Worm (Caenorhabditis elegans) whole organism, mixed stage, embryonic: ENCODE data around the gene srg-61.

Experiments used
- M03D4.4 ChIP-seq: sonication (generic microtip); optimal IDR thresholded peaks from 2 replicates; lab custom pipeline; 2017; ENCODE audit warnings: mild to moderate bottlenecking, missing genetic modification characterization, missing compliant biosample characterization
- bed-3 ChIP-seq: fragments of 200-800 bp; sonication (Bioruptor generic); optimal IDR thresholded peaks from 3 replicates; lab custom pipeline; 2018; ENCODE audit warnings: mild to moderate bottlenecking, missing genetic modification characterization, moderate library complexity, missing compliant biosample characterization
- ceh-39 ChIP-seq: fragments of 150-350 bp; optimal IDR thresholded peaks from 2 replicates; lab custom pipeline; 2014; ENCODE audit warnings: missing biosample characterization, missing genetic modification characterization
- ceh-83 ChIP-seq: fragments of 200-800 bp; sonication (Bioruptor generic); optimal IDR thresholded peaks from 2 replicates; lab custom pipeline; 2018; ENCODE audit warnings: mild to moderate bottlenecking, missing genetic modification characterization, missing compliant biosample characterization
- ces-1 ChIP-seq: fragments of 150-350 bp; optimal IDR thresholded peaks from 2 replicates; lab custom pipeline; 2014; ENCODE audit warnings: missing biosample characterization, missing genetic modification reagents, missing genetic modification characterization
- cnd-1 ChIP-seq: fragments of 200-800 bp; sonication (Bioruptor generic); optimal IDR thresholded peaks from 2 replicates; lab custom pipeline; 2018; ENCODE audit warnings: mild to moderate bottlenecking, missing genetic modification characterization, missing compliant biosample characterization
- elt-1 ChIP-seq: sonication (generic microtip); optimal IDR thresholded peaks from 2 replicates; lab custom pipeline; 2017; ENCODE audit warnings: missing genetic modification characterization, mild to moderate bottlenecking, missing compliant biosample characterization, antibody characterized with exemption, moderate library complexity, borderline replicate concordance; ENCODE audit not compliant: insufficient read depth
- elt-3 ChIP-seq: fragments of 150-350 bp; optimal IDR thresholded peaks from 2 replicates; lab custom pipeline; 2014; ENCODE audit warnings: missing biosample characterization, missing genetic modification characterization
- flh-1 ChIP-seq: fragments of 200-800 bp; sonication (Bioruptor generic); optimal IDR thresholded peaks from 2 replicates; lab custom pipeline; 2018; ENCODE audit warnings: mild to moderate bottlenecking, missing genetic modification characterization, moderate library complexity, missing compliant biosample characterization
- ham-2 ChIP-seq: fragments of 200-800 bp; sonication (Bioruptor generic); optimal IDR thresholded peaks from 2 replicates; lab custom pipeline; 2018; ENCODE audit warnings: mild to moderate bottlenecking, missing genetic modification characterization, missing compliant biosample characterization
- lin-13 ChIP-seq: fragments of 150-350 bp; optimal IDR thresholded peaks from 2 replicates; lab custom pipeline; 2014; ENCODE audit warnings: missing biosample characterization, missing genetic modification characterization
- lin-32 ChIP-seq: fragments of 200-800 bp; sonication (Bioruptor generic); optimal IDR thresholded peaks from 2 replicates; lab custom pipeline; 2018; ENCODE audit warnings: mild to moderate bottlenecking, missing genetic modification characterization, missing compliant biosample characterization
- lsy-2 ChIP-seq: fragments of 150-350 bp; optimal IDR thresholded peaks from 2 replicates; lab custom pipeline; 2014; ENCODE audit warnings: missing biosample characterization, missing genetic modification characterization
- mab-5 ChIP-seq: fragments of 150-350 bp; optimal IDR thresholded peaks from 2 replicates; lab custom pipeline; 2014; ENCODE audit warnings: missing biosample characterization, missing genetic modification characterization
- mep-1 ChIP-seq: fragments of 150-350 bp; optimal IDR thresholded peaks from 2 replicates; lab custom pipeline; 2017; ENCODE audit warnings: missing biosample characterization, missing genetic modification reagents, missing genetic modification characterization, inconsistent platforms
- mls-2 ChIP-seq: sonication (generic microtip); optimal IDR thresholded peaks from 2 replicates; lab custom pipeline; 2016; ENCODE audit warnings: mild to moderate bottlenecking, missing genetic modification characterization, moderate library complexity, missing compliant biosample characterization
- nhr-12 ChIP-seq: fragments of 150-350 bp; optimal IDR thresholded peaks from 2 replicates; lab custom pipeline; 2014; ENCODE audit warnings: missing biosample characterization, missing genetic modification characterization
- nhr-2 ChIP-seq: fragments of 150-350 bp; optimal IDR thresholded peaks from 2 replicates; lab custom pipeline; 2014; ENCODE audit warnings: missing biosample characterization, missing genetic modification characterization
- nhr-237 ChIP-seq: fragments of 150-350 bp; optimal IDR thresholded peaks from 2 replicates; lab custom pipeline; 2014; ENCODE audit warnings: missing biosample characterization, missing genetic modification characterization
- nhr-28 ChIP-seq: fragments of 150-350 bp; optimal IDR thresholded peaks from 2 replicates; lab custom pipeline; 2014; ENCODE audit warnings: missing biosample characterization, missing genetic modification characterization
- nhr-76 ChIP-seq: sonication (generic microtip); optimal IDR thresholded peaks from 2 replicates; lab custom pipeline; 2017; ENCODE audit warnings: missing biosample characterization, missing genetic modification characterization
- pha-4 ChIP-seq: fragments of 150-350 bp; optimal IDR thresholded peaks from 2 replicates; lab custom pipeline; 2018; ENCODE audit warnings: missing biosample characterization, missing genetic modification reagents, missing genetic modification characterization
- sem-2 ChIP-seq: fragments of 200-800 bp; sonication (Bioruptor generic); optimal IDR thresholded peaks from 2 replicates; lab custom pipeline; 2018; ENCODE audit warnings: mild to moderate bottlenecking, missing genetic modification characterization, missing compliant biosample characterization
- snpc-4 ChIP-seq: fragments of 150-350 bp; optimal IDR thresholded peaks from 2 replicates; lab custom pipeline; 2014; ENCODE audit warnings: missing biosample characterization, missing genetic modification characterization
- sptf-1 ChIP-seq: sonication (generic microtip); optimal IDR thresholded peaks from 2 replicates; lab custom pipeline; 2017; ENCODE audit warnings: mild to moderate bottlenecking, missing genetic modification characterization, moderate library complexity, missing compliant biosample characterization
- tbx-8 ChIP-seq: fragments of 200-800 bp; sonication (Bioruptor generic); optimal IDR thresholded peaks from 2 replicates; lab custom pipeline; 2018; ENCODE audit warnings: mild to moderate bottlenecking, missing genetic modification characterization, moderate library complexity, missing compliant biosample characterization
- unc-120 ChIP-seq: sonication (generic microtip); optimal IDR thresholded peaks from 2 replicates; lab custom pipeline; 2017; ENCODE audit warnings: missing genetic modification characterization, missing compliant biosample characterization; ENCODE audit not compliant: poor library complexity, severe bottlenecking
- unc-39 ChIP-seq: fragments of 150-350 bp; optimal IDR thresholded peaks from 2 replicates; lab custom pipeline; 2014; ENCODE audit warnings: missing biosample characterization, missing genetic modification characterization
- unc-62 ChIP-seq: fragments of 150-350 bp; optimal IDR thresholded peaks from 2 replicates; lab custom pipeline; 2014; ENCODE audit warnings: missing biosample characterization, missing genetic modification reagents, missing genetic modification characterization
- zip-8 ChIP-seq: fragments of 150-350 bp; optimal IDR thresholded peaks from 2 replicates; lab custom pipeline; 2014; ENCODE audit warnings: missing biosample characterization, missing genetic modification characterization

Gene srg-61

DNA sequence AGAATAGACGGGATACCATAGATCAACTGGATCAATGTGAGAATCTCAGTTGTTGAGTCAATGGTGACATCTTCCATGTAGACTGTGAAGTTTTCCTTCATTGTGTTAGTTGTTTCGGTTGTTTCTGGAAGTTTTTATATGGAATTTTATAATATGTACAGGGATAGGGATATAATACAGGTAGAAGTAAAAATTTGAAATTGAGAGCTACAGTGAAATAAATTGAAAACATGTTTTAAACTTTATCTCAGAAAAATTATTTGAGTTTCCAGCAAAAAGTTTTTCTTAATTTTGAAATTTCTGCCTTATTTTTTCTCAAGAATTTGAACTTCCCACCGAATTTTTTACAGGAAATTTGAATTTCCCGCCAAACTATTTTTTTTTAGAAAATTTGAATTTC is 2.2 kb upstream of the srg-61 start, which contains the start of gene srg-62:
srg-62 (minus strand) TSS at position 101 of the 400 bp plus-strand sequence.
- TF ChIP-seq nhr-28 (tag; lab: Kevin White, UChicago) = no peak
- TF ChIP-seq elt-1 (tag; lab: Kevin White, UChicago) = no peak
- no peak for TF ChIP-seq unc-39 (tag; lab: Kevin White, UChicago)
- TF ChIP-seq M03D4.4 = no peak
- no peak for TF ChIP-seq sptf-1 (tag; lab: Kevin White, UChicago)
- no peak for TF ChIP-seq ceh-39 (tag; lab: Kevin White, UChicago)
- no peak for TF ChIP-seq lsy-2 (tag; lab: Kevin White, UChicago)
- no peak for TF ChIP-seq unc-62 (GFP tag; lab: Kevin White, UChicago)
- no peak for TF ChIP-seq lin-13 (tag; lab: Kevin White, UChicago)
- TF ChIP-seq zip-8 (tag; lab: Kevin White, UChicago) = no peak
- TF ChIP-seq, all 35 proteins: peak for 0

DNA sequence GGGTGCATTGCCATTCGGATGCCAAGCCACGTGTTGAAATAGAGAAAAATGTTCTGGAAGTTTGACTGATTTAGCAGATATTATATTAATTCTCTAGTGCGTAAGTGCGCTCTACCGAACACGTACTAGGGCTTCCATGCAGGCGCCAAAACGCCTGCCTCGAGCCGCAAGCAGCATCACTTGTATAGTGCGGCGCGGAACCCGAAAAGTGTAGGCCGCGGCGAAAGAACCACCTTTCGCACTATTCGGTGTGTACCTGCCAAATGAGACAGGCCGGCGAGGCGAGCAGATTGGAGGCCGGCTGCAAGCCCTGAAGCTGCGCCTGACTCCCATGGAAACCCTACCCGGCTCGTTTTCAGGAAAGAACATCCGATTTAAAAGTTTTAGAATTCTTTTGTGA is 521 bp downstream of the srg-61 start:
- TF ChIP-seq ces-1 (no peak), nhr-28 (tag; lab: Kevin White, UChicago) (no peak), lin-32 (GFP tag; lab: Kevin White, UChicago) (no peak), pha-4 (tag; lab: Kevin White, UChicago) (no peak), flh-1 (GFP tag; lab: Kevin White, UChicago) (no peak), sem-2 (no peak), lsy-2 (tag; lab: Kevin White, UChicago) (no peak), bed-3 (no peak), elt-1 (tag; lab: Kevin White, UChicago) (no peak), nhr-76 (tag; lab: Kevin White, UChicago) (no peak)

DNA sequence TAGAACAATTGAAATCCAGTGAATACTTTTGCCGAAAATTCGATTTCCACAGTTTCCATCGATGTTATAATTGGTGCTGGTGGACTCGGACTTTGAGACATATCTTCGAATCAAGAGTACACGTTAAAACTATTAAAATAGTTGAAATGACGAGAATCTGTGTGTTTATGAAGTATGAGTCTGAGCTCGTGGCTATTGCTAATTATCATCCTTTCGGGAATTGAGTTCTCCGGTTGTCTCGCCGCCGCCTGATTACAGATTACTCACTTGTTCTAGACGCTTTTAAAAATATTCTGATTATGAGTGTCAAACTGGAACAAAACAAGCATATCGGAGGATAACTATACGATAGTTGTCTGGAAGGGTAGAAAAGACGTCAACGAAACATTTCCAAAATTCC is 2.0 kb downstream of the srg-61 start, which contains the start of gene srg-56:
srg-56 (minus strand) TSS at position 101 of the 400 bp plus-strand sequence.
- no peak for TF ChIP-seq ceh-39 (tag; lab: Kevin White, UChicago)
- no peak for TF ChIP-seq lin-13 (tag; lab: Kevin White, UChicago)
- TF ChIP-seq flh-1 (GFP tag; lab: Kevin White, UChicago) = no peak
- TF ChIP-seq unc-39 (tag; lab: Kevin White, UChicago) = no peak
- no peak for TF ChIP-seq mep-1 (tag; lab: Kevin White, UChicago)
- no peak for TF ChIP-seq M03D4.4
- TF ChIP-seq mls-2 = no peak
- TF ChIP-seq unc-62 (GFP tag; lab: Kevin White, UChicago) = no peak
- no peak for TF ChIP-seq cnd-1
- no peak for TF ChIP-seq ham-2 (GFP tag; lab: Kevin White, UChicago)
- no peak for TF ChIP-seq mab-5 (tag; lab: Kevin White, UChicago)
- TF ChIP-seq nhr-12 = no peak
- TF ChIP-seq nhr-76 (tag; lab: Kevin White, UChicago) = no peak
- TF ChIP-seq nhr-237 (tag; lab: Kevin White, UChicago) = no peak
- TF ChIP-seq sptf-1 (tag; lab: Kevin White, UChicago) = no peak
- TF ChIP-seq elt-3 (tag; lab: Kevin White, UChicago) = no peak
- no peak for TF ChIP-seq unc-120 (tag; lab: Kevin White, UChicago)
- TF ChIP-seq pha-4 (tag; lab: Kevin White, UChicago) = no peak
- TF ChIP-seq bed-3 = no peak
- no peak for TF ChIP-seq ceh-83

DNA sequence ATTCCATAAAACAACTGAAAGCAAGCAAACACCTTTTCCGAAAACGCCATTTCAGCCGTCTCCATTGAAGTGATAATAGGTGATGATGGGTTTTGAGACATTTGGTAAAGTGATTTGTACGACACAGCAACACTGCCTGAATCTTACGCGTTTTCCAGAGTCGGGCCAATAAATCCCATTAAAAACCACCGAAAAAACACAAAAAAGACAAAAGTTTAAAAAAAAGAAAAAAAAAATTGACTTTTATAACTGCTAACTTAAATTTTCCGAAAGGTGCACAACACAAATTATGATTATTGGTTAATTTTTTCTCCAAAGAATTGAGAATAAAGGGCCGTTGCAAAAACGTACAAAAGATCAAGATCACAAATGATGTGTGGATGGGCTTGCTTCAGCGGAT is 5.8 kb downstream of the srg-61 start, which contains the start of gene srg-57:
srg-57 (minus strand) TSS at position 101 of the 400 bp plus-strand sequence.
- TF ChIP-seq ceh-39 (tag; lab: Kevin White, UChicago) (no peak), lin-32 (GFP tag; lab: Kevin White, UChicago) (no peak), tbx-8 (GFP tag; lab: Kevin White, UChicago) (no peak), mls-2 (no peak), zip-8 (tag; lab: Kevin White, UChicago) (no peak)
- TF ChIP-seq, all 35 proteins: peak for 0

DNA sequence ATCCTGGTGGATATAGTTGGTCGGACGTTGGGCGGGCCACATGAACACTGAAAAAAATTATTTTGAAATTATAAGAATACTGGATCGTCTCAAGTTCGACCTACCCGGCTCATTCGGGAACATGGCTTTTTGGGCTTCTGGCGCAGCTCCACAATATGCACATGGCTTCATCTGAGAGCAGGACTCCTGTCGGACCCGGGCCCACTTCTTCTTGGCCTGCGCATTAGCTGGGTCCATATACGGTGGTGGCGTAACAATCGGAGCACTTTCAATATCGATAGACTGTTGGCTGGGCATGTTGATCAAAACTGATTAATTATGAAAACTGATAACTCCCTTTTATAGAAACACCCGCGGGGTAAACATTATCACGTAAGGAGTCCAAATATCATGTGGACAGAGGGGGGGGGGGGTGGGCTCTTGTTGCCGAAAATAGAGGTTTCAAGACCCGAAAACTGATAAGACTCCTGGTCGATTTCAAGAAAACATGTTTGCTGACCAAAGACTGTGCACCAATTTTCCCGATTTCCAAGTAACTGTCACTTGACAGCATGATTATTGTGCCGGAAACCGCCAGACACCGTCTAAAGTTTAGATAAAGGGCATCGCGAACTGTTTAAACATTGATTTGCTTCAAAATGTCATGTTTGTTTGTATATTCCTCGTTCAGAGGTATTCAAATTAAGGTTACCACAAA is 9.2 kb downstream of the srg-61 start, which contains the start of gene dod-3:
dod-3 (minus strand) TSS at position 315 of the 697 bp plus-strand sequence.
- no peak for TF ChIP-seq zip-8 (tag; lab: Kevin White, UChicago)
- no peak for TF ChIP-seq ceh-39 (tag; lab: Kevin White, UChicago)
- no peak for TF ChIP-seq mls-2
- no peak for TF ChIP-seq ham-2 (GFP tag; lab: Kevin White, UChicago)
- no peak for TF ChIP-seq ceh-83
- TF ChIP-seq snpc-4 (tag; lab: Kevin White, UChicago) = no peak
- no peak for TF ChIP-seq nhr-2 (tag; lab: Kevin White, UChicago)
- TF ChIP-seq lin-32 (GFP tag; lab: Kevin White, UChicago) = no peak
- TF ChIP-seq unc-39 (tag; lab: Kevin White, UChicago) = no peak
- TF ChIP-seq unc-120 (tag; lab: Kevin White, UChicago) = no peak
